Worm (Caenorhabditis elegans): ENCODE results near the gene F30B5.11.

F30B5.11 gene

DNA sequence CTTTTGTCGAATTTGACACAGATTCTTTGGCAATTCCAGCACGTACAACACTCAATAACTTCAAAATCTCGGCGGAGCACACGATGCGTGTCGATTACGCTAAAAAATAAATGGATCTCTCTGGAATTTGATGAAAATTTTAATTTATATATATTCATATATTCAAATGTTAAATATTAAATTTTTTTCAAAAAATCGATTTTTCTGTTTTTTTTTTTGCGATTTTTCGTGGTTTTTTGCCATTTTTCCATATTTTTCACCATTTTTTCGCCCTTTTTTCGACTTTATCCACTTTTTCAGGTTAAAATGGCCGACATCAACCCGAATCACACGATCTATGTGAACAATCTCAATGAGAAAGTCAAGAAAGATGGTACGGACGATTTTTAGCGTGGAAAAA lies 46.1 kb downstream of the F30B5.11 start, which contains the start of gene rnp-3:
Gene rnp-3, plus strand, starts transcription at position 301 of the 400 bp plus-strand sequence.
- TF ChIP-seq unc-62 (GFP tag; optimal IDR thresholded peaks at IDR 0.05): no peak

ce11 chrIV:4172242-4172641 lies 47.6 kb downstream of the F30B5.11 start:
- TF ChIP-seq unc-62 (GFP tag; optimal IDR thresholded peaks at IDR 0.05): no peak

ce11 chrIV:4171531-4172163 lies 48.2 kb downstream of the F30B5.11 start, which contains the start of the genes K08D10.13 and rnp-2:
Gene K08D10.13, minus strand, starts transcription at chrIV:4171581.
Gene rnp-2, plus strand, starts transcription at chrIV:4172076.
- TF ChIP-seq unc-62 (GFP tag; optimal IDR thresholded peaks at IDR 0.05): no peak
